Fruit fly (Drosophila melanogaster): Measurements from ENCODE around the gene CG32086.

CG32086 gene

dm6 chr3L:11627819-11628483 is 44.1 kb upstream of the CG32086 start, which contains the start of gene Apt1 (continued):
- TF ChIP-seq dmrt99B (tag; optimal IDR thresholded peaks at IDR 0.05), result no peak
- no peak for TF ChIP-seq Meics (GFP tag; optimal IDR thresholded peaks at IDR 0.05)
- TF ChIP-seq CG17612 (GFP tag; IDR thresholded peaks at IDR 0.05), result no peak
- no peak for TF ChIP-seq pb (GFP tag; optimal IDR thresholded peaks at IDR 0.05)
- peak; percentile 5 for TF ChIP-seq CG30020 (tag; optimal IDR thresholded peaks at IDR 0.05)
- no peak for TF ChIP-seq Drgx (GFP tag; IDR thresholded peaks at IDR 0.05)
- TF ChIP-seq CG13424 (tag; optimal IDR thresholded peaks at IDR 0.05), result no peak
- TF ChIP-seq sna (GFP tag; IDR thresholded peaks at IDR 0.05; ENCODE audit: partially characterized antibody), result peak; percentile 94
- TF ChIP-seq trem (tag; optimal IDR thresholded peaks at IDR 0.05), result peak; percentile 19
- no peak for TF ChIP-seq Sox102F (GFP tag; optimal IDR thresholded peaks at IDR 0.05)
- no peak for TF ChIP-seq Camta (GFP tag; optimal IDR thresholded peaks at IDR 0.05)
- no peak for TF ChIP-seq lmd (GFP tag; IDR thresholded peaks at IDR 0.05)
- no peak for TF ChIP-seq Mad (GFP tag; optimal IDR thresholded peaks at IDR 0.05)
- no peak for TF ChIP-seq fru (optimal IDR thresholded peaks at IDR 0.05)
- TF ChIP-seq toy (GFP tag; IDR thresholded peaks at IDR 0.05), result no peak
- TF ChIP-seq CG2712 (tag; optimal IDR thresholded peaks at IDR 0.05), result peak; percentile 41
- no peak for TF ChIP-seq sd (tag; optimal IDR thresholded peaks at IDR 0.05)
- TF ChIP-seq peb (GFP tag; IDR thresholded peaks at IDR 0.05), result no peak
- no peak for TF ChIP-seq H15 (GFP tag; IDR thresholded peaks at IDR 0.05)
- TF ChIP-seq CG14050 (GFP tag; IDR thresholded peaks at IDR 0.05), result no peak
- TF ChIP-seq CG2202 (tag; optimal IDR thresholded peaks at IDR 0.05), result no peak
- peak; percentile 98 for TF ChIP-seq amos (GFP tag; IDR thresholded peaks at IDR 0.05; ENCODE audit: partially characterized antibody)
- TF ChIP-seq stwl (tag; optimal IDR thresholded peaks at IDR 0.05), result peak; percentile 88
- no peak for TF ChIP-seq Tbp (GFP tag; optimal IDR thresholded peaks at IDR 0.05)
- TF ChIP-seq tup (GFP tag; optimal IDR thresholded peaks at IDR 0.05), result no peak
- TF ChIP-seq zf30C (GFP tag; optimal IDR thresholded peaks at IDR 0.05), result no peak
- no peak for TF ChIP-seq tap (tag; optimal IDR thresholded peaks at IDR 0.05)
- no peak for TF ChIP-seq Atf3 (GFP tag; optimal IDR thresholded peaks at IDR 0.05)
- TF ChIP-seq tgo (GFP tag; IDR thresholded peaks at IDR 0.05), result no peak
- no peak for TF ChIP-seq unpg (GFP tag; optimal IDR thresholded peaks at IDR 0.05)
- TF ChIP-seq bcd (GFP tag; optimal IDR thresholded peaks at IDR 0.05), result no peak
- no peak for TF ChIP-seq CG11723 (GFP tag; optimal IDR thresholded peaks at IDR 0.05)
- no peak for TF ChIP-seq ham (GFP tag; IDR thresholded peaks at IDR 0.05)
- TF ChIP-seq Hr78 (GFP tag; optimal IDR thresholded peaks at IDR 0.05), result no peak
- no peak for TF ChIP-seq Taf1 (GFP tag; IDR thresholded peaks at IDR 0.05)
- no peak for TF ChIP-seq HmgD (GFP tag; optimal IDR thresholded peaks at IDR 0.05)
- TF ChIP-seq Gsc (GFP tag; IDR thresholded peaks at IDR 0.05), result no peak
- TF ChIP-seq NC2β (GFP tag; optimal IDR thresholded peaks at IDR 0.05), result no peak
- TF ChIP-seq CG7963 (GFP tag; IDR thresholded peaks at IDR 0.05; ENCODE audit: partially characterized antibody), result peak; percentile 96
- no peak for TF ChIP-seq Oli (tag; optimal IDR thresholded peaks at IDR 0.05)
- TF ChIP-seq CG15479 (GFP tag; optimal IDR thresholded peaks at IDR 0.05), result no peak
- no peak for TF ChIP-seq cas (GFP tag; IDR thresholded peaks at IDR 0.05)
- no peak for TF ChIP-seq ems (GFP tag; optimal IDR thresholded peaks at IDR 0.05)
- TF ChIP-seq CG9932 (GFP tag; IDR thresholded peaks at IDR 0.05), result peak; percentile 58; the same call in 1 of the 2 replicates
- no peak for TF ChIP-seq NfI (GFP tag; optimal IDR thresholded peaks at IDR 0.05)
- TF ChIP-seq Dbx (GFP tag; IDR thresholded peaks at IDR 0.05), result peak; percentile 30; the same call in 1 of the 3 replicates
- TF ChIP-seq ATbp (GFP tag; optimal IDR thresholded peaks at IDR 0.05), result no peak
- no peak for TF ChIP-seq Stat92E (GFP tag; optimal IDR thresholded peaks at IDR 0.05)
- TF ChIP-seq gcm2 (GFP tag; optimal IDR thresholded peaks at IDR 0.05), result no peak
- no peak for TF ChIP-seq Hr3 (GFP tag; optimal IDR thresholded peaks at IDR 0.05)
- TF ChIP-seq CG43689 (GFP tag; IDR thresholded peaks at IDR 0.05), result no peak
